Fruit fly (Drosophila melanogaster) whole organism, embryonic: Measurements from ENCODE around the gene CG34258.

Experiments
- CG10959 ChIP-seq: fragments of 200-800 bp; sonication (Bioruptor generic); IDR thresholded peaks from 2 replicates; pipeline ENCODE4 v1.3.6; 2022; ENCODE audit warnings: missing biosample characterization, missing genetic modification characterization
- CG13624 ChIP-seq: fragments of 200-800 bp; sonication (Bioruptor generic); optimal IDR thresholded peaks from 2 replicates; lab custom pipeline; 2016; ENCODE audit warnings: missing biosample characterization, missing genetic modification characterization
- CG14441 ChIP-seq: fragments of 200-800 bp; sonication (Bioruptor generic); IDR thresholded peaks from 2 replicates; pipeline ENCODE4 v1.3.6; 2022; ENCODE audit warnings: missing biosample characterization, missing genetic modification characterization
- CG15696 ChIP-seq: fragments of 200-800 bp; sonication (Bioruptor generic); optimal IDR thresholded peaks from 2 replicates; lab custom pipeline; 2019; ENCODE audit warnings: missing biosample characterization, mild to moderate bottlenecking, missing genetic modification characterization, moderate library complexity
- CG1647 ChIP-seq: fragments of 200-800 bp; sonication (Bioruptor generic); optimal IDR thresholded peaks from 3 replicates; lab custom pipeline; 2016; ENCODE audit warnings: missing biosample characterization, missing genetic modification characterization
- CG2116 ChIP-seq: fragments of 200-800 bp; sonication (Bioruptor generic); optimal IDR thresholded peaks from 3 replicates; lab custom pipeline; 2018; ENCODE audit warnings: missing biosample characterization, mild to moderate bottlenecking, missing genetic modification characterization
- CG2712 ChIP-seq: fragments of 200-800 bp; optimal IDR thresholded peaks from 3 replicates; lab custom pipeline; 2019; ENCODE audit warnings: missing biosample characterization, mild to moderate bottlenecking, missing genetic modification characterization, moderate library complexity
- CG43689 ChIP-seq: fragments of 200-800 bp; sonication (Bioruptor generic); IDR thresholded peaks from 2 replicates; pipeline ENCODE4 v1.3.6; 2022; ENCODE audit warnings: missing biosample characterization, missing genetic modification characterization
- CG4424 ChIP-seq: fragments of 200-800 bp; sonication (Bioruptor generic); optimal IDR thresholded peaks from 3 replicates; lab custom pipeline; 2016; ENCODE audit warnings: missing biosample characterization, missing genetic modification characterization
- CG7556 ChIP-seq: fragments of 200-800 bp; sonication (Bioruptor generic); optimal IDR thresholded peaks from 2 replicates; lab custom pipeline; 2017; ENCODE audit warnings: missing biosample characterization, mild to moderate bottlenecking, missing genetic modification characterization
- CG8388 ChIP-seq: fragments of 200-800 bp; sonication (Bioruptor generic); optimal IDR thresholded peaks from 2 replicates; lab custom pipeline; 2019; ENCODE audit warnings: missing biosample characterization, mild to moderate bottlenecking, missing genetic modification characterization, moderate library complexity
- CG9437 ChIP-seq: fragments of 200-800 bp; sonication (Bioruptor generic); optimal IDR thresholded peaks from 2 replicates; lab custom pipeline; 2018; ENCODE audit warnings: missing biosample characterization, mild to moderate bottlenecking, missing genetic modification characterization
- Doc3 ChIP-seq: fragments of 200-800 bp; sonication (Bioruptor generic); IDR thresholded peaks from 3 replicates; pipeline ENCODE4 v1.3.6; 2022; ENCODE audit warnings: missing biosample characterization, missing genetic modification characterization; ENCODE audit not compliant: partially characterized antibody
- Drgx ChIP-seq: fragments of 200-800 bp; sonication (Bioruptor generic); IDR thresholded peaks from 2 replicates; pipeline ENCODE4 v1.3.6; 2022; ENCODE audit warnings: missing biosample characterization, missing genetic modification characterization
- HHEX ChIP-seq: fragments of 200-800 bp; sonication (Bioruptor generic); optimal IDR thresholded peaks from 3 replicates; lab custom pipeline; 2017; ENCODE audit warnings: missing biosample characterization, mild to moderate bottlenecking, missing genetic modification characterization, missing genetic modification reagents
- Jarid2 ChIP-seq: fragments of 200-800 bp; sonication (Bioruptor generic); optimal IDR thresholded peaks from 3 replicates; lab custom pipeline; 2017; ENCODE audit warnings: mild to moderate bottlenecking, missing biosample characterization, missing genetic modification reagents, missing genetic modification characterization
- Lhr ChIP-seq: fragments of 200-800 bp; sonication (Bioruptor generic); optimal IDR thresholded peaks from 3 replicates; lab custom pipeline; 2017; ENCODE audit warnings: mild to moderate bottlenecking, missing biosample characterization, missing genetic modification reagents, missing genetic modification characterization
- MBD-R2 ChIP-seq: fragments of 200-800 bp; sonication (Bioruptor generic); IDR thresholded peaks from 2 replicates; pipeline ENCODE4 v1.3.6; 2022; ENCODE audit warnings: missing biosample characterization, missing genetic modification characterization
- MESR4 ChIP-seq: fragments of 200-800 bp; sonication (Bioruptor generic); optimal IDR thresholded peaks from 2 replicates; lab custom pipeline; 2018; ENCODE audit warnings: missing biosample characterization, mild to moderate bottlenecking, missing genetic modification characterization, moderate library complexity
- Mad ChIP-seq: fragments of 200-800 bp; sonication (Bioruptor generic); optimal IDR thresholded peaks from 2 replicates; lab custom pipeline; 2016; ENCODE audit warnings: missing biosample characterization, missing genetic modification characterization
- NK7.1 ChIP-seq: fragments of 200-800 bp; sonication (Bioruptor generic); optimal IDR thresholded peaks from 3 replicates; lab custom pipeline; 2016; ENCODE audit warnings: missing biosample characterization, missing genetic modification characterization
- Nf-YC ChIP-seq: fragments of 200-800 bp; optimal IDR thresholded peaks from 3 replicates; lab custom pipeline; 2019; ENCODE audit warnings: missing biosample characterization, mild to moderate bottlenecking, missing genetic modification characterization, moderate library complexity
- Oaz ChIP-seq: fragments of 200-800 bp; sonication (Bioruptor generic); IDR thresholded peaks from 2 replicates; pipeline ENCODE4 v1.3.6; 2022; ENCODE audit warnings: missing biosample characterization, missing genetic modification characterization
- Opbp ChIP-seq: fragments of 200-800 bp; sonication (Bioruptor generic); IDR thresholded peaks from 3 replicates; pipeline ENCODE4 v1.3.6; 2022; ENCODE audit warnings: missing biosample characterization, missing genetic modification characterization; ENCODE audit not compliant: partially characterized antibody
- Ravus ChIP-seq: fragments of 200-800 bp; sonication (Bioruptor generic); IDR thresholded peaks from 2 replicates; pipeline ENCODE4 v1.3.6; 2022; ENCODE audit warnings: missing biosample characterization, missing genetic modification characterization
- abd-A ChIP-seq: fragments of 200-800 bp; sonication (Bioruptor generic); optimal IDR thresholded peaks from 3 replicates; lab custom pipeline; 2019; ENCODE audit warnings: missing biosample characterization, mild to moderate bottlenecking, missing genetic modification characterization, moderate library complexity
- bcd ChIP-seq: fragments of 200-800 bp; sonication (Bioruptor generic); optimal IDR thresholded peaks from 2 replicates; lab custom pipeline; 2017; ENCODE audit warnings: missing biosample characterization, mild to moderate bottlenecking, missing genetic modification characterization
- crc ChIP-seq: fragments of 200-800 bp; sonication (Bioruptor generic); optimal IDR thresholded peaks from 2 replicates; lab custom pipeline; 2016; ENCODE audit warnings: missing biosample characterization, missing genetic modification characterization
- disco-r ChIP-seq: fragments of 200-800 bp; sonication (Bioruptor generic); optimal IDR thresholded peaks from 2 replicates; lab custom pipeline; 2016; ENCODE audit warnings: missing biosample characterization, missing genetic modification characterization
- en ChIP-seq: fragments of 200-800 bp; sonication (Bioruptor generic); optimal IDR thresholded peaks from 2 replicates; lab custom pipeline; 2016; ENCODE audit warnings: missing biosample characterization, missing genetic modification characterization
- fru ChIP-seq: fragments of >200 bp; optimal IDR thresholded peaks from 2 replicates; lab custom pipeline; 2017
- fu2 ChIP-seq: fragments of 200-800 bp; sonication (Bioruptor generic); optimal IDR thresholded peaks from 2 replicates; lab custom pipeline; 2016; ENCODE audit warnings: missing biosample characterization, missing genetic modification characterization
- ham ChIP-seq: fragments of 200-800 bp; sonication (Bioruptor generic); IDR thresholded peaks from 2 replicates; pipeline ENCODE4 v1.3.6; 2022; ENCODE audit warnings: missing biosample characterization, missing genetic modification characterization
- hbn ChIP-seq: fragments of 200-800 bp; sonication (Bioruptor generic); IDR thresholded peaks from 2 replicates; pipeline ENCODE4 v1.3.6; 2022; ENCODE audit warnings: missing biosample characterization, missing genetic modification characterization; ENCODE audit not compliant: partially characterized antibody
- jigr1 ChIP-seq: fragments of 200-800 bp; sonication (Bioruptor generic); IDR thresholded peaks from 3 replicates; pipeline ENCODE4 v1.3.6; 2022; ENCODE audit warnings: missing biosample characterization, missing genetic modification characterization
- jumu ChIP-seq: fragments of 200-800 bp; sonication (Bioruptor generic); optimal IDR thresholded peaks from 3 replicates; lab custom pipeline; 2016; ENCODE audit warnings: missing biosample characterization, missing genetic modification characterization
- lilli ChIP-seq: fragments of 200-800 bp; sonication (Bioruptor generic); optimal IDR thresholded peaks from 3 replicates; lab custom pipeline; 2016; ENCODE audit warnings: missing biosample characterization, missing genetic modification characterization
- lola ChIP-seq, 3 experiments: fragments of >200 bp in 2 of 3; fragments of 200-800 bp in 1 of 3; sonication (Bioruptor generic) in 1 of 3; optimal IDR thresholded peaks; 2 replicates each; lab custom pipeline; 2017 to 2019; ENCODE audit warnings: missing biosample characterization in 3 of 3, missing genetic modification characterization in 3 of 3, mild to moderate bottlenecking in 1 of 3, moderate library complexity in 1 of 3
- oc ChIP-seq: fragments of 200-800 bp; sonication (Bioruptor generic); optimal IDR thresholded peaks from 2 replicates; lab custom pipeline; 2018; ENCODE audit warnings: missing biosample characterization, mild to moderate bottlenecking, missing genetic modification characterization, moderate library complexity
- otp ChIP-seq: fragments of 200-800 bp; sonication (Bioruptor generic); IDR thresholded peaks from 3 replicates; pipeline ENCODE4, ENCODE4 v1.3.6; 2022; ENCODE audit warnings: missing biosample characterization, missing genetic modification characterization
- run ChIP-seq: fragments of 200-800 bp; sonication (Bioruptor generic); optimal IDR thresholded peaks from 3 replicates; lab custom pipeline; 2018; ENCODE audit warnings: missing biosample characterization, mild to moderate bottlenecking, missing genetic modification characterization
- sc ChIP-seq, 3 experiments: fragments of >200 bp in 2 of 3; fragments of 200-800 bp in 1 of 3; sonication (Bioruptor generic) in 1 of 3; optimal IDR thresholded peaks; 2 replicates in 2 of 3; 3 replicates in 1 of 3; lab custom pipeline; 2017; ENCODE audit warnings: mild to moderate bottlenecking in 1 of 3, missing biosample characterization in 1 of 3, missing genetic modification characterization in 1 of 3, missing genetic modification reagents in 1 of 3
- sisA ChIP-seq: fragments of 200-800 bp; sonication (Bioruptor generic); IDR thresholded peaks from 2 replicates; pipeline ENCODE4 v1.3.6; 2022; ENCODE audit warnings: missing biosample characterization, missing genetic modification characterization
- tio ChIP-seq: fragments of 200-800 bp; sonication (Bioruptor generic); optimal IDR thresholded peaks from 2 replicates; lab custom pipeline; 2017; ENCODE audit warnings: missing biosample characterization, missing genetic modification characterization, inconsistent platforms
- twi ChIP-seq: fragments of 200-800 bp; optimal IDR thresholded peaks from 2 replicates; lab custom pipeline; 2019; ENCODE audit warnings: missing biosample characterization, mild to moderate bottlenecking, missing genetic modification characterization, moderate library complexity
- unc-4 ChIP-seq: fragments of 200-800 bp; sonication (Bioruptor generic); IDR thresholded peaks from 2 replicates; pipeline ENCODE4 v1.3.6; 2022; ENCODE audit warnings: missing biosample characterization, missing genetic modification characterization; ENCODE audit not compliant: partially characterized antibody
- zen ChIP-seq: fragments of 200-800 bp; sonication (Bioruptor generic); optimal IDR thresholded peaks from 3 replicates; lab custom pipeline; 2018; ENCODE audit warnings: missing biosample characterization, mild to moderate bottlenecking, missing genetic modification characterization, moderate library complexity
- zen2 ChIP-seq: fragments of 200-800 bp; sonication (Bioruptor generic); IDR thresholded peaks from 3 replicates; pipeline ENCODE4 v1.3.6; 2022; ENCODE audit warnings: missing biosample characterization, missing genetic modification characterization; ENCODE audit not compliant: partially characterized antibody

CG34258 gene

DNA sequence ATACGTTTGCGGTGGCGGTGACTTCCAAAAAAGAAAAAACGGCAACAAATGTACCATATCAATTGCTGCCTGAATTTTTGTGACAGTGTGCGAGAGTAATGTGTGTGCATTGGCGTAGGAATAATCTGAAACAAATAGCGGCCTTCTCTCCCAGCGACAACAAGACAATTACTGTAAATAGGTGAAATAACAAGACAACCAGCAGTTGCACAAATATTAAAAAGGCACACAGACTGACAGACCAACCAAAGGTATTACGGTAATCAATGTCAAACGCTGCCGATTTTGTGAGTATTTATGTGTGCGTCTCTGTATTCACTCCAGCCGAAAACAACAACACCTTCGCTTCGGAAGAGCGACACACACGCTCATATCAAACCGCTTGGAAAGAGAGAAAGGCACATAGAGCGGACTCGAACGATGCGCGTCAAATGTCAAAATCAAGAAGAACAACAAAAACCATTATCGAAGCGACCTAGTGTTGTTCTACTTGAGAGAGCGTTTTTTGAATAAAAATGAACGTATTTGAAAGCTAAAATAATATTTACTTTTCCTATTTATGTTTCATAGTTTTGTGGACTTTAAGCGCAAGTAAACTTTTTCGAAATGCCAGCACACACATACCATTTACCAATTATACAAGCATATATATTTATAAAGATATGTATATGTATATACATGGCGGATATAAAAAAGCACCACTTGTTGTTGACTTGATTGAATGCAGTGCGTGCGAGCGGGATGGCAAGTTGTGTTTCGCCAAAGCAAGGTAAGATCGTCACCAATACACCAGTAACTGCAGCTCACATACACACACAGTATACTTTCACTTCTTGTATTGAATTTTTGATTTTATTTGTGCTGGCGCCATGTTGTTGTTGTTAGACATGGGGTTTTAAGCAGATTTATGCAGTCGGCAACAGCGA is 44.7 kb downstream of the CG34258 start (continued):
- TF ChIP-seq run (tag; lab: Kevin White, UChicago) (no peak), CG8388 (GFP tag; lab: Kevin White, UChicago) (peak; percentile 0), crc (no peak), en (GFP tag; lab: Kevin White, UChicago) (peak; percentile 50), bcd (GFP tag; lab: Kevin White, UChicago) (peak; percentile 66), tio (no peak), Mad (GFP tag; lab: Kevin White, UChicago) (peak; percentile 47), fru (lab: Kevin White, UChicago) (no peak), CG15696 (tag; lab: Kevin White, UChicago) (peak; percentile 57), jigr1 (no peak), Drgx (GFP tag; lab: Robert Waterston, UW) (no peak), Jarid2 (GFP tag; lab: Kevin White, UChicago) (peak; percentile 59), sisA (GFP tag; lab: Robert Waterston, UW) (no peak), oc (tag; lab: Kevin White, UChicago) (peak; percentile 71), CG10959 (GFP tag; lab: Robert Waterston, UW) (peak; percentile 62), NK7.1 (GFP tag; lab: Kevin White, UChicago) (peak; percentile 31), abd-A (tag; lab: Kevin White, UChicago) (peak; percentile 65), ham (GFP tag; lab: Robert Waterston, UW) (no peak), disco-r (GFP tag; lab: Kevin White, UChicago) (peak; percentile 44), Oaz (GFP tag; lab: Robert Waterston, UW) (no peak; the same call in 1 of the 2 replicates), Nf-YC (tag; lab: Kevin White, UChicago) (peak; percentile 42), twi (tag; lab: Kevin White, UChicago) (peak; percentile 29), CG7556 (peak; percentile 67), CG13624 (GFP tag; lab: Kevin White, UChicago) (peak; percentile 14), MESR4 (GFP tag; lab: Kevin White, UChicago) (no peak), hbn (no peak), zen (tag; lab: Kevin White, UChicago) (peak; percentile 61), MBD-R2 (GFP tag; lab: Robert Waterston, UW) (peak; percentile 12; the same call in 1 of the 2 replicates), fu2 (GFP tag; lab: Kevin White, UChicago) (peak; percentile 13), CG9437 (GFP tag; lab: Kevin White, UChicago) (no peak), otp (peak; percentile 82), Lhr (GFP tag; lab: Kevin White, UChicago) (peak; percentile 62), zen2 (GFP tag; lab: Robert Waterston, UW) (no peak), jumu (GFP tag; lab: Kevin White, UChicago) (peak; percentile 37), CG2116 (GFP tag; lab: Kevin White, UChicago) (peak; percentile 8), lola (GFP tag; optimal IDR thresholded peaks at IDR 0.05; lab: Kevin White, UChicago) (peak in 1 of 3 experiments; percentile 56), lilli (GFP tag; lab: Kevin White, UChicago) (peak; percentile 24), CG14441 (GFP tag; lab: Robert Waterston, UW) (peak; percentile 43; the same call in 1 of the 2 replicates), Ravus (GFP tag; lab: Robert Waterston, UW) (no peak; the same call in 1 of the 2 replicates), CG1647 (peak; percentile 36), Opbp (GFP tag; lab: Robert Waterston, UW) (no peak), CG2712 (tag; lab: Kevin White, UChicago) (peak; percentile 41), Doc3 (no peak), unc-4 (GFP tag; lab: Robert Waterston, UW) (no peak), HHEX (GFP tag; lab: Kevin White, UChicago) (peak; percentile 78), CG4424 (GFP tag; lab: Kevin White, UChicago) (peak; percentile 58), sc (optimal IDR thresholded peaks at IDR 0.05; lab: Kevin White, UChicago) (no peak), sc (GFP tag; optimal IDR thresholded peaks at IDR 0.05; lab: Kevin White, UChicago) (peak; percentile 54), CG43689 (no peak)
